Fruit fly (Drosophila melanogaster) whole organism, embryonic: ENCODE results near the gene Lsp2.

Experiments used
- CG31388 ChIP-seq: fragments of 200-800 bp; sonication (Bioruptor generic); optimal IDR thresholded peaks from 2 replicates; lab custom pipeline; 2016; ENCODE audit warnings: missing biosample characterization, missing genetic modification characterization
- CG9817 ChIP-seq: fragments of 200-800 bp; sonication (Bioruptor generic); optimal IDR thresholded peaks from 2 replicates; lab custom pipeline; 2018; ENCODE audit warnings: missing biosample characterization, mild to moderate bottlenecking, missing genetic modification characterization, moderate library complexity
- Chrac-16 ChIP-seq: fragments of 200-800 bp; sonication (Bioruptor generic); optimal IDR thresholded peaks from 3 replicates; lab custom pipeline; 2016; ENCODE audit warnings: missing biosample characterization, missing genetic modification characterization
- Poxn ChIP-seq: fragments of 200-800 bp; sonication (Bioruptor generic); IDR thresholded peaks from 2 replicates; pipeline ENCODE4 v1.3.6; 2022; ENCODE audit warnings: missing biosample characterization, missing genetic modification characterization
- Tbp ChIP-seq: fragments of >200 bp; optimal IDR thresholded peaks from 2 replicates; lab custom pipeline; 2018; ENCODE audit warnings: missing biosample characterization, missing genetic modification characterization

- TF ChIP-seq Poxn = no peak
- TF ChIP-seq Tbp (GFP tag; lab: Kevin White, UChicago) = no peak
- TF ChIP-seq Chrac-16 (GFP tag; lab: Kevin White, UChicago) = peak; percentile 79
- TF ChIP-seq CG9817 (tag; lab: Kevin White, UChicago) = peak; percentile 62
- no peak for TF ChIP-seq CG31388 (GFP tag; lab: Kevin White, UChicago)
These were observed 2.7 kb downstream of the Lsp2 start, which contains the start of gene DEF8 for dm6 chr3L:12131918-12132317.
